Worm (Caenorhabditis elegans) whole organism, mixed stage, embryonic: ENCODE measurements around the gene C06E4.2.

ENCODE experiments used
- elt-3 ChIP-seq: fragments of 150-350 bp; optimal IDR thresholded peaks from 2 replicates; lab custom pipeline; 2014; ENCODE audit warnings: missing biosample characterization, missing genetic modification characterization
- hlh-1 ChIP-seq: fragments of 150-350 bp; optimal IDR thresholded peaks from 2 replicates; lab custom pipeline; 2014; ENCODE audit warnings: missing biosample characterization, missing genetic modification reagents, missing genetic modification characterization
- mep-1 ChIP-seq: fragments of 150-350 bp; optimal IDR thresholded peaks from 2 replicates; lab custom pipeline; 2017; ENCODE audit warnings: missing biosample characterization, missing genetic modification reagents, missing genetic modification characterization, inconsistent platforms
- unc-62 ChIP-seq: fragments of 150-350 bp; optimal IDR thresholded peaks from 2 replicates; lab custom pipeline; 2014; ENCODE audit warnings: missing biosample characterization, missing genetic modification reagents, missing genetic modification characterization

DNA sequence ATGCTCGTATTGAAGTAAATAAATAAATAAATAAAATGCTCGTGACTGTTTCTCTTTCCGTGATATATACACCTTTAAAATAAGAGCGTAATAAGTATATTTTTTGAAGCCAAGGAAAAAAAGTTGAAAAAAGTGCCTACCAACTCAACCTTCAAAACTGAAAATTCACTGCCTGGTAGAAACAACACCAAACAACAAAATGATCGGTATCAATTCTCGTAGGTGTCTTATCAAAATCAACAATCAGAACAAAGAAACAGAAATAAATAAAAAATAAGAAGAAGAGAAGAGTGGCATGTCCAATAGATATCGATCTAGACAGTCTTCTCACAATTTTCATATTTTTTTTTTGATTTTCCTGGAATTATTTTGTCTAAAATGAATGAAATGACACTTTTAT is 32.8 kb upstream of the C06E4.2 start, which contains the start of gene afmd-1:
- TF ChIP-seq hlh-1 (tag; lab: Kevin White, UChicago) (no peak), unc-62 (GFP tag; lab: Kevin White, UChicago) (no peak), mep-1 (no peak), elt-3 (no peak)
